Fruit fly (Drosophila melanogaster) Kc167 (cell line): ENCODE data around the gene CG13457.

ENCODE experiments used
- Myc ChIP-seq: fragments of >200 bp; optimal IDR thresholded peaks from 2 replicates; lab custom pipeline; 2017; ENCODE audit warnings: missing external identifiers
- Sin3A ChIP-seq: fragments of >200 bp; optimal IDR thresholded peaks from 2 replicates; lab custom pipeline; 2018; ENCODE audit warnings: missing external identifiers
- h ChIP-seq: fragments of >200 bp; optimal IDR thresholded peaks from 3 replicates; lab custom pipeline; 2018; ENCODE audit warnings: missing external identifiers
- insv ChIP-seq: fragments of >200 bp; optimal IDR thresholded peaks from 3 replicates; lab custom pipeline; 2018; ENCODE audit warnings: missing external identifiers
- ttk ChIP-seq: sonication (Bioruptor generic); optimal IDR thresholded peaks from 2 replicates; lab custom pipeline; 2017; ENCODE audit warnings: missing external identifiers

DNA sequence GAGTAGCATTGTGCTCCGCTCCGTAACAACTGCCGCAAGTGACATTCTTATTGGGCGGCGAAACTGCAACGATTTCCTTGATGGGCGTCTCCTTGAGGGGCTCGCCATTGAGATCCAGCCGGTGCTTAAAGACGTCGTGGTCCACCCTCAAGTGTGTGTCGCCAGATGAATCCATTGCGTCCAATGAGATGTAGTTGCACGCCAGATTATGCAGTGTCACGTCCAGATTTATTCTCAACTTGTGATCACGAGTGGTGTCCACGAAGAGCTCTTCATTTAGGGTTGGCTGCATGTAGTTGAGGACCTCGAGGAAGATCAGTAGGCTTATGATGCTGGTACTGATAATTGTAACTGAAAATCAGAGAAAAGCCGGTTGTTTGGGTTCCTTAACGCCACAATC is 31.8 kb upstream of the CG13457 start:
- no peak for TF ChIP-seq Sin3A
- TF ChIP-seq ttk (lab: Kevin White, UChicago) = no peak
- TF ChIP-seq h (lab: Kevin White, UChicago) = no peak
- TF ChIP-seq insv (lab: Kevin White, UChicago) = no peak
- TF ChIP-seq Myc = no peak
